Fruit fly (Drosophila melanogaster): Measurements from ENCODE around the gene Or13a.

Gene Or13a

DNA sequence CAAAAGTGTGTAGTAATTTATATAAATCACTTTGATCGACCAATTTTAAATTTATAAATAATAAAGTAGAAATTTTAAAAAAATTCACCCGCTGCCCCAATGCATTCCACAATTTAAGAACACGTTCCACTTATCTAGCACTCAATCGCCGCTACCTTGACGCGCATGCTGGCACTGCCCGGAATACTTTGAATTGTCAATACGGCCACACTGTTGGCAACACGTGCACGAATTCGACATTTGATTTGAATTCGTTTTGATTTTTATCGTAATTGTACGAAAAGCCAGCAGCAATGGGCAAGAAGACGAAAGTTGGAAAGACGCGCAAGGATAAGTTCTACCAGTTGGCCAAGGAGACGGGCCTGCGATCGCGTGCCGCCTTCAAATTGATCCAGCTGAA, 22.6 kb downstream of the Or13a start, which contains the start of gene CG8939 (continued):
- TF ChIP-seq gcm2 (GFP tag; optimal IDR thresholded peaks at IDR 0.05), result no peak
- no peak for TF ChIP-seq ERR (GFP tag; optimal IDR thresholded peaks at IDR 0.05)
- TF ChIP-seq CG9727 (GFP tag; optimal IDR thresholded peaks at IDR 0.05), result no peak
- TF ChIP-seq CG17186 (GFP tag; optimal IDR thresholded peaks at IDR 0.05), result peak; percentile 82
- TF ChIP-seq MBD-R2 (GFP tag; IDR thresholded peaks at IDR 0.05), result peak; percentile 65
- no peak for TF ChIP-seq her (GFP tag; optimal IDR thresholded peaks at IDR 0.05)
- TF ChIP-seq Fer1 (GFP tag; optimal IDR thresholded peaks at IDR 0.05), result no peak
- no peak for TF ChIP-seq CG6654 (GFP tag; optimal IDR thresholded peaks at IDR 0.05)
- TF ChIP-seq Hr51 (GFP tag; optimal IDR thresholded peaks at IDR 0.05), result no peak
- TF ChIP-seq CG4424 (GFP tag; optimal IDR thresholded peaks at IDR 0.05), result no peak
- TF ChIP-seq YL-1 (GFP tag; optimal IDR thresholded peaks at IDR 0.05), result peak; percentile 84
- TF ChIP-seq oc (tag; optimal IDR thresholded peaks at IDR 0.05), result no peak
- TF ChIP-seq jing (GFP tag; optimal IDR thresholded peaks at IDR 0.05), result no peak
- no peak for TF ChIP-seq CG16779 (GFP tag; IDR thresholded peaks at IDR 0.05)
- TF ChIP-seq Neu2 (GFP tag; optimal IDR thresholded peaks at IDR 0.05; ENCODE audit: borderline replicate concordance), result no peak
- no peak for TF ChIP-seq Rfx (GFP tag; IDR thresholded peaks at IDR 0.05)
- TF ChIP-seq sc (optimal IDR thresholded peaks at IDR 0.05), result no peak
- no peak for TF ChIP-seq sc (GFP tag; optimal IDR thresholded peaks at IDR 0.05)
- no peak for TF ChIP-seq CG11398 (GFP tag; optimal IDR thresholded peaks at IDR 0.05)
- TF ChIP-seq Hmx (GFP tag; optimal IDR thresholded peaks at IDR 0.05), result no peak
- no peak for TF ChIP-seq Six4 (GFP tag; optimal IDR thresholded peaks at IDR 0.05)
- TF ChIP-seq PHDP (tag; optimal IDR thresholded peaks at IDR 0.05), result no peak
- no peak for TF ChIP-seq toy (GFP tag; IDR thresholded peaks at IDR 0.05)
- peak; percentile 71 for TF ChIP-seq pzg (GFP tag; optimal IDR thresholded peaks at IDR 0.05)
- TF ChIP-seq row (GFP tag; IDR thresholded peaks at IDR 0.05), result peak; percentile 53; the same call in 1 of the 3 replicates
- TF ChIP-seq ftz-f1 (GFP tag; optimal IDR thresholded peaks at IDR 0.05), result no peak
- TF ChIP-seq nerfin-2 (GFP tag; IDR thresholded peaks at IDR 0.05; ENCODE audit: partially characterized antibody), result no peak
- TF ChIP-seq CG10147 (GFP tag; optimal IDR thresholded peaks at IDR 0.05), result peak; percentile 78
- TF ChIP-seq CG11456 (GFP tag; IDR thresholded peaks at IDR 0.05), result no peak
- TF ChIP-seq lab (GFP tag; optimal IDR thresholded peaks at IDR 0.05), result no peak
- peak; percentile 13 for TF ChIP-seq CG10267 (tag; optimal IDR thresholded peaks at IDR 0.05)
- TF ChIP-seq NK7.1 (GFP tag; optimal IDR thresholded peaks at IDR 0.05), result no peak
- no peak for TF ChIP-seq aop (GFP tag; IDR thresholded peaks at IDR 0.05)
- TF ChIP-seq cg (GFP tag; optimal IDR thresholded peaks at IDR 0.05), result no peak
- no peak for TF ChIP-seq Adf1 (GFP tag; IDR thresholded peaks at IDR 0.05)
- TF ChIP-seq Doc3 (GFP tag; IDR thresholded peaks at IDR 0.05; ENCODE audit: partially characterized antibody), result no peak
- no peak for TF ChIP-seq HLH4C (GFP tag; IDR thresholded peaks at IDR 0.05; ENCODE audit: partially characterized antibody)
- peak; percentile 33; the same call in 1 of the 2 replicates for TF ChIP-seq CG13287 (GFP tag; IDR thresholded peaks at IDR 0.05; ENCODE audit: partially characterized antibody)
- no peak for TF ChIP-seq ab (GFP tag; optimal IDR thresholded peaks at IDR 0.05)
- peak; percentile 15 for TF ChIP-seq CG4617 (GFP tag; optimal IDR thresholded peaks at IDR 0.05; ENCODE audit: borderline replicate concordance)
- TF ChIP-seq sug (tag; optimal IDR thresholded peaks at IDR 0.05), result no peak
- no peak for TF ChIP-seq ATbp (GFP tag; optimal IDR thresholded peaks at IDR 0.05)
- TF ChIP-seq Med (GFP tag), result no peak
- no peak for TF ChIP-seq lola (GFP tag; optimal IDR thresholded peaks at IDR 0.05)
- TF ChIP-seq Dbx (GFP tag; IDR thresholded peaks at IDR 0.05), result no peak
- TF ChIP-seq CG12659 (GFP tag; optimal IDR thresholded peaks at IDR 0.05), result no peak
- TF ChIP-seq amos (GFP tag; IDR thresholded peaks at IDR 0.05; ENCODE audit: partially characterized antibody), result peak; percentile 17; the same call in 1 of the 2 replicates
- TF ChIP-seq CG12219 (GFP tag; optimal IDR thresholded peaks at IDR 0.05), result no peak
- no peak for TF ChIP-seq CG32767 (GFP tag; IDR thresholded peaks at IDR 0.05)
- no peak for TF ChIP-seq exex (tag; optimal IDR thresholded peaks at IDR 0.05)
- no peak for TF ChIP-seq CG5953 (GFP tag; IDR thresholded peaks at IDR 0.05)

All from whole organism, embryonic.